ENCODE assay signal across 3 fruit fly cellular contexts in the genomic region with DNA sequence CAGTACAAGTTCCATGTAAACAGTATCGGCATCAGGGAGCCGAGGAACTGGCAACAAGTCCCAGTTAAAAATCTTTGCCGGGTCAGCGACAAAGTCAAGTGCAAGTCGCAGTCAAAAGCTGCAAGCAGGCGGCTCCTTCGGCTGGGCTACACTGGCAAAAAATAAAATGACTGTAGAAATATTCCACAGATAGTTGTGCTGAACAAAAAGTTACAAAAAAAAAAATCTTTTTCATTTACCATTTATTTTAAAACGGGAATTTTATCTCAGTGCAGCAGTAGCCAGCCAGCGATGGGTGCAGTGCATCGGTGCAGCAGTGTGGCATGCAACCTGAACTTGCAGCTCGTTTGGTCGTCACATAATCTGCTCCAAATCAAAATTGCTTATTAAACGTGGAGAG.
TF ChIP-seq lines count a peak whose summit lies in the region.

No protein-coding gene starts in this region.

- no peak for TF ChIP-seq CTCF in whole organism, embryonic (GFP tag; optimal IDR thresholded peaks at IDR 0.05; lab: Kevin White, UChicago)

TF ChIP-seq in whole organism, embryonic, 481 proteins besides CTCF, POLR2A, EP300 and RAD21:
- TF ChIP-seq Camta (GFP tag; optimal IDR thresholded peaks at IDR 0.05; lab: Kevin White, UChicago): no peak
- peak; percentile 6 for TF ChIP-seq sens (GFP tag; lab: Kevin White, UChicago)
- peak; percentile 71 for TF ChIP-seq Drgx (GFP tag; IDR thresholded peaks at IDR 0.05; lab: Robert Waterston, UW)
TF ChIP-seq in whole organism, embryonic: peak in this region for 2.

TF ChIP-seq in whole organism, prepupa, 60 proteins besides CTCF, POLR2A, EP300 and RAD21 (continues in another document):
- peak; percentile 71 for TF ChIP-seq CG8119 (GFP tag; IDR thresholded peaks at IDR 0.05; lab: Robert Waterston, UW)
- TF ChIP-seq CG11902 (GFP tag; optimal IDR thresholded peaks at IDR 0.05; lab: Kevin White, UChicago): no peak
- peak; percentile 65 for TF ChIP-seq eg (GFP tag; IDR thresholded peaks at IDR 0.05; lab: Robert Waterston, UW)
- TF ChIP-seq CG6792 (GFP tag; optimal IDR thresholded peaks at IDR 0.05; lab: Kevin White, UChicago): no peak
- no peak for TF ChIP-seq Ets21C (GFP tag; optimal IDR thresholded peaks at IDR 0.05; lab: Kevin White, UChicago)
- no peak for TF ChIP-seq Lpt (GFP tag; optimal IDR thresholded peaks at IDR 0.05; lab: Kevin White, UChicago)
- peak; percentile 38 for TF ChIP-seq achi (GFP tag; optimal IDR thresholded peaks at IDR 0.05; lab: Kevin White, UChicago)
- no peak for TF ChIP-seq Hr38 (GFP tag; optimal IDR thresholded peaks at IDR 0.05; lab: Kevin White, UChicago)
- TF ChIP-seq Sox14 (GFP tag; optimal IDR thresholded peaks at IDR 0.05; lab: Kevin White, UChicago): peak; percentile 35
- TF ChIP-seq Hr4 (GFP tag; optimal IDR thresholded peaks at IDR 0.05; lab: Kevin White, UChicago): peak; percentile 55
- TF ChIP-seq CG31627 (GFP tag; optimal IDR thresholded peaks at IDR 0.05; lab: Kevin White, UChicago): peak; percentile 9
- TF ChIP-seq dsx (GFP tag; optimal IDR thresholded peaks at IDR 0.05; lab: Kevin White, UChicago; ENCODE audit: poor library complexity, severe bottlenecking): peak; percentile 0
- TF ChIP-seq Gug (GFP tag; IDR thresholded peaks at IDR 0.05; lab: Robert Waterston, UW): peak; percentile 47
- peak; percentile 2 for TF ChIP-seq dac (GFP tag; optimal IDR thresholded peaks at IDR 0.05; lab: Kevin White, UChicago)
- peak; percentile 33 for TF ChIP-seq Met (GFP tag; optimal IDR thresholded peaks at IDR 0.05; lab: Kevin White, UChicago)
- TF ChIP-seq Blimp-1 (GFP tag; optimal IDR thresholded peaks at IDR 0.05; lab: Kevin White, UChicago): no peak
- TF ChIP-seq CG6163 (GFP tag; IDR thresholded peaks at IDR 0.05; lab: Robert Waterston, UW): peak; percentile 74
- peak; percentile 21 for TF ChIP-seq CG6276 (GFP tag; optimal IDR thresholded peaks at IDR 0.05; lab: Kevin White, UChicago)
- TF ChIP-seq CG4318 (GFP tag; optimal IDR thresholded peaks at IDR 0.05; lab: Kevin White, UChicago): peak; percentile 38
- peak; percentile 36 for TF ChIP-seq pdm3 (GFP tag; optimal IDR thresholded peaks at IDR 0.05; lab: Kevin White, UChicago)
- peak; percentile 7 for TF ChIP-seq Ets96B (tag; optimal IDR thresholded peaks at IDR 0.05; lab: Kevin White, UChicago)
- TF ChIP-seq acj6 (GFP tag; optimal IDR thresholded peaks at IDR 0.05; lab: Kevin White, UChicago): peak; percentile 20
- no peak for TF ChIP-seq CG6854 (GFP tag; optimal IDR thresholded peaks at IDR 0.05; lab: Kevin White, UChicago)
- peak; percentile 23 for TF ChIP-seq net (GFP tag; optimal IDR thresholded peaks at IDR 0.05; lab: Kevin White, UChicago)
- no peak for TF ChIP-seq CG6808 (GFP tag; optimal IDR thresholded peaks at IDR 0.05; lab: Kevin White, UChicago)
- no peak for TF ChIP-seq CG16779 (tag; optimal IDR thresholded peaks at IDR 0.05; lab: Kevin White, UChicago)
- TF ChIP-seq spab (GFP tag; optimal IDR thresholded peaks at IDR 0.05; lab: Kevin White, UChicago): no peak
- no peak for TF ChIP-seq fd85E (GFP tag; optimal IDR thresholded peaks at IDR 0.05; lab: Kevin White, UChicago)
- TF ChIP-seq CG8319 (GFP tag; optimal IDR thresholded peaks at IDR 0.05; lab: Kevin White, UChicago): no peak
- no peak for TF ChIP-seq topi (GFP tag; optimal IDR thresholded peaks at IDR 0.05; lab: Kevin White, UChicago)
- TF ChIP-seq fd59A (GFP tag; optimal IDR thresholded peaks at IDR 0.05; lab: Kevin White, UChicago): peak; percentile 22
- peak; percentile 3 for TF ChIP-seq CG11762 (GFP tag; optimal IDR thresholded peaks at IDR 0.05; lab: Kevin White, UChicago; ENCODE audit: insufficient read depth)
- TF ChIP-seq CG34406 (GFP tag; optimal IDR thresholded peaks at IDR 0.05; lab: Kevin White, UChicago): no peak
- TF ChIP-seq CG15336 (GFP tag; IDR thresholded peaks at IDR 0.05; lab: Robert Waterston, UW): peak; percentile 72
- peak; percentile 36 for TF ChIP-seq CG10669 (GFP tag; optimal IDR thresholded peaks at IDR 0.05; lab: Kevin White, UChicago)
- TF ChIP-seq Eip78C (GFP tag; lab: Kevin White, UChicago): peak; percentile 83
- TF ChIP-seq svp (GFP tag; lab: Kevin White, UChicago): peak; percentile 75
- TF ChIP-seq Smox (GFP tag; optimal IDR thresholded peaks at IDR 0.05; lab: Kevin White, UChicago): no peak
- no peak for TF ChIP-seq Sox15 (GFP tag; optimal IDR thresholded peaks at IDR 0.05; lab: Kevin White, UChicago)
- TF ChIP-seq CG10631 (GFP tag; optimal IDR thresholded peaks at IDR 0.05; lab: Kevin White, UChicago): peak; percentile 40
- TF ChIP-seq vri (GFP tag; optimal IDR thresholded peaks at IDR 0.05; lab: Kevin White, UChicago): no peak
- peak in 1 of 2 experiments; percentile 4 for TF ChIP-seq salr (GFP tag; optimal IDR thresholded peaks at IDR 0.05; lab: Kevin White, UChicago)

TF ChIP-seq in whole organism, pupa, 21 proteins besides CTCF, POLR2A, EP300 and RAD21:
- TF ChIP-seq CG32121 (GFP tag; IDR thresholded peaks at IDR 0.05; lab: Robert Waterston, UW) (peak; percentile 58; the same call in 1 of the 2 replicates), CG13204 (GFP tag; optimal IDR thresholded peaks at IDR 0.05; lab: Kevin White, UChicago) (no peak), gl (tag; optimal IDR thresholded peaks at IDR 0.05; lab: Kevin White, UChicago) (no peak), CG14655 (GFP tag; optimal IDR thresholded peaks at IDR 0.05; lab: Kevin White, UChicago) (peak; percentile 45), CG17806 (tag; optimal IDR thresholded peaks at IDR 0.05; lab: Kevin White, UChicago) (peak; percentile 51), Ets98B (GFP tag; IDR thresholded peaks at IDR 0.05; lab: Robert Waterston, UW) (peak; percentile 63), CG34367 (tag; optimal IDR thresholded peaks at IDR 0.05; lab: Kevin White, UChicago) (peak; percentile 6), Pif1A (GFP tag; optimal IDR thresholded peaks at IDR 0.05; lab: Kevin White, UChicago) (peak; percentile 39), CG4496 (GFP tag; IDR thresholded peaks at IDR 0.05; lab: Robert Waterston, UW) (peak; percentile 68), EcR (GFP tag; optimal IDR thresholded peaks at IDR 0.05; lab: Kevin White, UChicago) (no peak), CG8159 (tag; optimal IDR thresholded peaks at IDR 0.05; lab: Kevin White, UChicago) (peak; percentile 14), D1 (tag; optimal IDR thresholded peaks at IDR 0.05; lab: Kevin White, UChicago) (no peak), CG12605 (GFP tag; IDR thresholded peaks at IDR 0.05; lab: Robert Waterston, UW) (peak; percentile 52; the same call in 1 of the 2 replicates), fd96Ca (GFP tag; IDR thresholded peaks at IDR 0.05; lab: Robert Waterston, UW) (peak; percentile 85), Snoo (tag; optimal IDR thresholded peaks at IDR 0.05; lab: Kevin White, UChicago) (no peak), rn (GFP tag; IDR thresholded peaks at IDR 0.05; lab: Robert Waterston, UW) (no peak), CG15710 (tag; optimal IDR thresholded peaks at IDR 0.05; lab: Kevin White, UChicago) (peak; percentile 38), CG10348 (GFP tag; IDR thresholded peaks at IDR 0.05; lab: Robert Waterston, UW) (no peak), CG8301 (tag; optimal IDR thresholded peaks at IDR 0.05; lab: Kevin White, UChicago) (peak; percentile 35), CG9948 (tag; optimal IDR thresholded peaks at IDR 0.05; lab: Kevin White, UChicago) (peak; percentile 20), Pif1B (GFP tag; optimal IDR thresholded peaks at IDR 0.05; lab: Kevin White, UChicago) (no peak)
